ENCODE assay signal across 1 fruit fly cellular context in genomic region chr3L:14166271-14166670, dm6.
TF ChIP-seq lines count a peak whose summit lies in the region.

No protein-coding gene starts in this region.

TF ChIP-seq in whole organism, embryonic, 481 proteins besides CTCF, POLR2A, EP300 and RAD21 (continued from another document and continues in another):
- TF ChIP-seq CG7987 (GFP tag; optimal IDR thresholded peaks at IDR 0.05; lab: Kevin White, UChicago) (no peak), h (optimal IDR thresholded peaks at IDR 0.05; lab: Kevin White, UChicago) (no peak), CG12155 (GFP tag; optimal IDR thresholded peaks at IDR 0.05; lab: Kevin White, UChicago) (no peak), CG12071 (GFP tag; optimal IDR thresholded peaks at IDR 0.05; lab: Kevin White, UChicago) (no peak), Max (GFP tag; optimal IDR thresholded peaks at IDR 0.05; lab: Kevin White, UChicago) (no peak), Myb (GFP tag; optimal IDR thresholded peaks at IDR 0.05; lab: Kevin White, UChicago) (no peak), CG11247 (GFP tag; IDR thresholded peaks at IDR 0.05; lab: Robert Waterston, UW) (no peak), CkIIα-i1 (GFP tag; IDR thresholded peaks at IDR 0.05; lab: Robert Waterston, UW) (no peak), CrebB (tag; optimal IDR thresholded peaks at IDR 0.05; lab: Kevin White, UChicago) (no peak), dmrt99B (tag; optimal IDR thresholded peaks at IDR 0.05; lab: Kevin White, UChicago) (peak; percentile 12), CG42726 (GFP tag; IDR thresholded peaks at IDR 0.05; lab: Robert Waterston, UW; ENCODE audit: partially characterized antibody) (no peak), cato (GFP tag; optimal IDR thresholded peaks at IDR 0.05; lab: Kevin White, UChicago; ENCODE audit: borderline replicate concordance) (no peak), CG13123 (GFP tag; optimal IDR thresholded peaks at IDR 0.05; lab: Kevin White, UChicago) (no peak), CG10959 (GFP tag; IDR thresholded peaks at IDR 0.05; lab: Robert Waterston, UW) (peak; percentile 71), CG8765 (GFP tag; IDR thresholded peaks at IDR 0.05; lab: Robert Waterston, UW) (no peak), ase (GFP tag; IDR thresholded peaks at IDR 0.05; lab: Robert Waterston, UW) (no peak), CG5180 (GFP tag; optimal IDR thresholded peaks at IDR 0.05; lab: Kevin White, UChicago) (no peak), MBD-R2 (GFP tag; IDR thresholded peaks at IDR 0.05; lab: Robert Waterston, UW) (no peak), schlank (tag; optimal IDR thresholded peaks at IDR 0.05; lab: Kevin White, UChicago) (no peak), CG3407 (GFP tag; optimal IDR thresholded peaks at IDR 0.05; lab: Kevin White, UChicago) (no peak), HLHmδ (GFP tag; optimal IDR thresholded peaks at IDR 0.05; lab: Kevin White, UChicago) (no peak), kay (GFP tag; optimal IDR thresholded peaks at IDR 0.05; lab: Kevin White, UChicago) (no peak), org-1 (GFP tag; optimal IDR thresholded peaks at IDR 0.05; lab: Kevin White, UChicago) (no peak), CG7928 (GFP tag; optimal IDR thresholded peaks at IDR 0.05; lab: Kevin White, UChicago) (no peak), her (GFP tag; optimal IDR thresholded peaks at IDR 0.05; lab: Kevin White, UChicago) (no peak), Mad (GFP tag; optimal IDR thresholded peaks at IDR 0.05; lab: Kevin White, UChicago) (peak; percentile 9), ro (GFP tag; IDR thresholded peaks at IDR 0.05; lab: Robert Waterston, UW) (no peak), gcm (GFP tag; optimal IDR thresholded peaks at IDR 0.05; lab: Kevin White, UChicago) (no peak), wdn (GFP tag; IDR thresholded peaks at IDR 0.05; lab: Robert Waterston, UW) (no peak), CG9876 (GFP tag; optimal IDR thresholded peaks at IDR 0.05; lab: Kevin White, UChicago) (no peak), unc-4 (GFP tag; IDR thresholded peaks at IDR 0.05; lab: Robert Waterston, UW; ENCODE audit: partially characterized antibody) (no peak), CG2199 (GFP tag; IDR thresholded peaks at IDR 0.05; lab: Robert Waterston, UW) (0 out of 3 replicates have a peak, but pooled peaks have one; percentile 20), Opbp (GFP tag; IDR thresholded peaks at IDR 0.05; lab: Robert Waterston, UW; ENCODE audit: partially characterized antibody) (no peak), vvl (GFP tag; IDR thresholded peaks at IDR 0.05; lab: Robert Waterston, UW) (peak; percentile 61; the same call in 1 of the 2 replicates), CG6272 (GFP tag; IDR thresholded peaks at IDR 0.05; lab: Robert Waterston, UW) (no peak), CG15011 (GFP tag; optimal IDR thresholded peaks at IDR 0.05; lab: Kevin White, UChicago) (no peak), Fer3 (tag; optimal IDR thresholded peaks at IDR 0.05; lab: Kevin White, UChicago) (no peak), Jarid2 (GFP tag; optimal IDR thresholded peaks at IDR 0.05; lab: Kevin White, UChicago) (no peak), dan (GFP tag; IDR thresholded peaks at IDR 0.05; lab: Robert Waterston, UW) (0 out of 2 replicates have a peak, but pooled peaks have one; percentile 28), fd96Cb (tag; optimal IDR thresholded peaks at IDR 0.05; lab: Kevin White, UChicago) (peak; percentile 47), slp2 (GFP tag; optimal IDR thresholded peaks at IDR 0.05; lab: Kevin White, UChicago) (no peak), CG14014 (GFP tag; IDR thresholded peaks at IDR 0.05; lab: Robert Waterston, UW) (no peak), dati (GFP tag; IDR thresholded peaks at IDR 0.05; lab: Robert Waterston, UW) (no peak), CG11560 (tag; IDR thresholded peaks at IDR 0.05; lab: Robert Waterston, UW) (no peak), Dip2 (GFP tag; IDR thresholded peaks at IDR 0.05; lab: Robert Waterston, UW) (no peak), Stat92E (GFP tag; optimal IDR thresholded peaks at IDR 0.05; lab: Kevin White, UChicago) (no peak), Eip74EF (GFP tag; optimal IDR thresholded peaks at IDR 0.05; lab: Kevin White, UChicago) (no peak), luna (GFP tag; optimal IDR thresholded peaks at IDR 0.05; lab: Kevin White, UChicago) (no peak), nom (GFP tag; optimal IDR thresholded peaks at IDR 0.05; lab: Kevin White, UChicago) (no peak), Lhr (GFP tag; optimal IDR thresholded peaks at IDR 0.05; lab: Kevin White, UChicago) (no peak), CG4707 (GFP tag; optimal IDR thresholded peaks at IDR 0.05; lab: Kevin White, UChicago) (no peak), CG10209 (GFP tag; optimal IDR thresholded peaks at IDR 0.05; lab: Kevin White, UChicago) (no peak), ham (GFP tag; IDR thresholded peaks at IDR 0.05; lab: Robert Waterston, UW) (no peak), klu (GFP tag; IDR thresholded peaks at IDR 0.05; lab: Robert Waterston, UW) (no peak), wek (GFP tag; optimal IDR thresholded peaks at IDR 0.05; lab: Kevin White, UChicago) (no peak), CG14860 (GFP tag; IDR thresholded peaks at IDR 0.05; lab: Robert Waterston, UW; ENCODE audit: partially characterized antibody) (0 out of 3 replicates have a peak, but pooled peaks have one; percentile 24), CG2129 (GFP tag; IDR thresholded peaks at IDR 0.05; lab: Robert Waterston, UW; ENCODE audit: partially characterized antibody) (no peak), ato (GFP tag; IDR thresholded peaks at IDR 0.05; lab: Robert Waterston, UW; ENCODE audit: partially characterized antibody) (no peak), CG34422 (GFP tag; IDR thresholded peaks at IDR 0.05; lab: Robert Waterston, UW) (0 out of 3 replicates have a peak, but pooled peaks have one; percentile 12), CG10654 (GFP tag; optimal IDR thresholded peaks at IDR 0.05; lab: Kevin White, UChicago) (peak; percentile 15), Dbx (GFP tag; IDR thresholded peaks at IDR 0.05; lab: Robert Waterston, UW) (no peak), CG14965 (GFP tag; optimal IDR thresholded peaks at IDR 0.05; lab: Kevin White, UChicago; ENCODE audit: borderline replicate concordance) (no peak), CG17568 (GFP tag; optimal IDR thresholded peaks at IDR 0.05; lab: Kevin White, UChicago) (no peak), CG4730 (GFP tag; IDR thresholded peaks at IDR 0.05; lab: Robert Waterston, UW) (0 out of 2 replicates have a peak, but pooled peaks have one; percentile 24), chm (GFP tag; IDR thresholded peaks at IDR 0.05; lab: Robert Waterston, UW) (peak; percentile 28; the same call in 1 of the 2 replicates), Xbp1 (GFP tag; optimal IDR thresholded peaks at IDR 0.05; lab: Kevin White, UChicago) (peak; percentile 50), Pdp1 (GFP tag; optimal IDR thresholded peaks at IDR 0.05; lab: Kevin White, UChicago) (peak in 1 of 2 experiments; percentile 38), Hmx (GFP tag; optimal IDR thresholded peaks at IDR 0.05; lab: Kevin White, UChicago) (no peak), CG33213 (GFP tag; optimal IDR thresholded peaks at IDR 0.05; lab: Kevin White, UChicago) (peak; percentile 15), CG13894 (tag; optimal IDR thresholded peaks at IDR 0.05; lab: Kevin White, UChicago) (no peak), sim (GFP tag; IDR thresholded peaks at IDR 0.05; lab: Robert Waterston, UW) (no peak), amos (GFP tag; IDR thresholded peaks at IDR 0.05; lab: Robert Waterston, UW; ENCODE audit: partially characterized antibody) (no peak), gce (GFP tag; IDR thresholded peaks at IDR 0.05; lab: Robert Waterston, UW) (no peak), chif (GFP tag; optimal IDR thresholded peaks at IDR 0.05; lab: Kevin White, UChicago) (peak in 1 of 2 experiments; percentile 70), CG3726 (GFP tag; IDR thresholded peaks at IDR 0.05; lab: Robert Waterston, UW) (no peak), sna (GFP tag; IDR thresholded peaks at IDR 0.05; lab: Robert Waterston, UW; ENCODE audit: partially characterized antibody) (no peak), CG5245 (GFP tag; optimal IDR thresholded peaks at IDR 0.05; lab: Kevin White, UChicago) (no peak), CG7963 (GFP tag; IDR thresholded peaks at IDR 0.05; lab: Robert Waterston, UW; ENCODE audit: partially characterized antibody) (no peak), Fer2 (tag; optimal IDR thresholded peaks at IDR 0.05; lab: Kevin White, UChicago) (no peak), croc (GFP tag; conservative IDR thresholded peaks at IDR 0.05; lab: Robert Waterston, UW) (peak; percentile 32; the same call in 2 of the 3 replicates), CG10431 (GFP tag; optimal IDR thresholded peaks at IDR 0.05; lab: Kevin White, UChicago) (no peak), nerfin-2 (GFP tag; IDR thresholded peaks at IDR 0.05; lab: Robert Waterston, UW; ENCODE audit: partially characterized antibody) (peak; percentile 22; the same call in 1 of the 2 replicates), btn (GFP tag; optimal IDR thresholded peaks at IDR 0.05; lab: Kevin White, UChicago) (no peak), crc (GFP tag; optimal IDR thresholded peaks at IDR 0.05; lab: Kevin White, UChicago) (no peak), Poxn (GFP tag; IDR thresholded peaks at IDR 0.05; lab: Robert Waterston, UW) (no peak), MESR4 (GFP tag; optimal IDR thresholded peaks at IDR 0.05; lab: Kevin White, UChicago) (no peak), CG11456 (GFP tag; IDR thresholded peaks at IDR 0.05; lab: Robert Waterston, UW) (no peak), CG11093 (GFP tag; IDR thresholded peaks at IDR 0.05; lab: Robert Waterston, UW) (no peak), pros (GFP tag; optimal IDR thresholded peaks at IDR 0.05; lab: Kevin White, UChicago) (no peak), B-H2 (GFP tag; optimal IDR thresholded peaks at IDR 0.05; lab: Kevin White, UChicago) (no peak), CG18011 (GFP tag; optimal IDR thresholded peaks at IDR 0.05; lab: Kevin White, UChicago) (no peak), pum (GFP tag; optimal IDR thresholded peaks at IDR 0.05; lab: Kevin White, UChicago) (peak; percentile 3), CG13624 (GFP tag; optimal IDR thresholded peaks at IDR 0.05; lab: Kevin White, UChicago) (no peak), CG5953 (GFP tag; IDR thresholded peaks at IDR 0.05; lab: Robert Waterston, UW) (no peak), GATAe (GFP tag; conservative IDR thresholded peaks at IDR 0.05; lab: Robert Waterston, UW) (no peak), Hr51 (GFP tag; optimal IDR thresholded peaks at IDR 0.05; lab: Kevin White, UChicago) (peak in 1 of 2 experiments; percentile 14), CG6791 (GFP tag; IDR thresholded peaks at IDR 0.05; lab: Robert Waterston, UW; ENCODE audit: partially characterized antibody) (no peak), gem (tag; optimal IDR thresholded peaks at IDR 0.05; lab: Kevin White, UChicago) (peak; percentile 57), fd102C (GFP tag; optimal IDR thresholded peaks at IDR 0.05; lab: Kevin White, UChicago) (no peak), jing (GFP tag; optimal IDR thresholded peaks at IDR 0.05; lab: Kevin White, UChicago) (peak; percentile 36), CG2889 (GFP tag; IDR thresholded peaks at IDR 0.05; lab: Robert Waterston, UW) (no peak), crp (GFP tag; optimal IDR thresholded peaks at IDR 0.05; lab: Kevin White, UChicago) (no peak), lilli (GFP tag; optimal IDR thresholded peaks at IDR 0.05; lab: Kevin White, UChicago) (peak; percentile 11), peb (GFP tag; IDR thresholded peaks at IDR 0.05; lab: Robert Waterston, UW) (no peak), Abd-B (GFP tag; optimal IDR thresholded peaks at IDR 0.05; lab: Kevin White, UChicago) (peak; percentile 20), Meics (GFP tag; optimal IDR thresholded peaks at IDR 0.05; lab: Kevin White, UChicago) (no peak), mirr (GFP tag; optimal IDR thresholded peaks at IDR 0.05; lab: Kevin White, UChicago) (no peak), chinmo (GFP tag; IDR thresholded peaks at IDR 0.05; lab: Robert Waterston, UW; ENCODE audit: partially characterized antibody) (no peak), Gsc (GFP tag; IDR thresholded peaks at IDR 0.05; lab: Robert Waterston, UW) (no peak; the same call in 1 of the 2 replicates), NfI (GFP tag; optimal IDR thresholded peaks at IDR 0.05; lab: Kevin White, UChicago) (no peak), lmd (GFP tag; IDR thresholded peaks at IDR 0.05; lab: Robert Waterston, UW) (no peak), Dek (tag; optimal IDR thresholded peaks at IDR 0.05; lab: Kevin White, UChicago) (no peak), CG7556 (GFP tag; optimal IDR thresholded peaks at IDR 0.05; lab: Kevin White, UChicago) (no peak), onecut (GFP tag; IDR thresholded peaks at IDR 0.05; lab: Robert Waterston, UW) (no peak), CG13424 (tag; optimal IDR thresholded peaks at IDR 0.05; lab: Kevin White, UChicago) (peak; percentile 25), CG3995 (GFP tag; optimal IDR thresholded peaks at IDR 0.05; lab: Kevin White, UChicago) (no peak), Camta (GFP tag; optimal IDR thresholded peaks at IDR 0.05; lab: Kevin White, UChicago) (peak; percentile 19), hb (GFP tag; IDR thresholded peaks at IDR 0.05; lab: Robert Waterston, UW; ENCODE audit: partially characterized antibody) (no peak), cad (GFP tag; optimal IDR thresholded peaks at IDR 0.05; lab: Kevin White, UChicago) (no peak), Nf-YC (tag; optimal IDR thresholded peaks at IDR 0.05; lab: Kevin White, UChicago) (no peak), CG10462 (GFP tag; optimal IDR thresholded peaks at IDR 0.05; lab: Kevin White, UChicago) (peak; percentile 14), ems (GFP tag; optimal IDR thresholded peaks at IDR 0.05; lab: Kevin White, UChicago) (peak; percentile 12), CG18262 (tag; optimal IDR thresholded peaks at IDR 0.05; lab: Kevin White, UChicago) (peak; percentile 44), abd-A (tag; optimal IDR thresholded peaks at IDR 0.05; lab: Kevin White, UChicago) (no peak), CG1832 (GFP tag; optimal IDR thresholded peaks at IDR 0.05; lab: Kevin White, UChicago) (no peak), Lim3 (GFP tag; IDR thresholded peaks at IDR 0.05; lab: Robert Waterston, UW) (no peak), sc (optimal IDR thresholded peaks at IDR 0.05; lab: Kevin White, UChicago) (no peak), sc (GFP tag; optimal IDR thresholded peaks at IDR 0.05; lab: Kevin White, UChicago) (no peak), CG11398 (GFP tag; optimal IDR thresholded peaks at IDR 0.05; lab: Kevin White, UChicago) (no peak), ewg (GFP tag; optimal IDR thresholded peaks at IDR 0.05; lab: Kevin White, UChicago) (peak; percentile 28), CG17361 (GFP tag; IDR thresholded peaks at IDR 0.05; lab: Robert Waterston, UW) (no peak), CG11504 (tag; optimal IDR thresholded peaks at IDR 0.05; lab: Kevin White, UChicago) (peak; percentile 21), cg (GFP tag; optimal IDR thresholded peaks at IDR 0.05; lab: Kevin White, UChicago) (no peak), lbe (GFP tag; optimal IDR thresholded peaks at IDR 0.05; lab: Kevin White, UChicago) (no peak)
